Worm (Caenorhabditis elegans) whole organism, dauer: ENCODE results near the gene F43C9.1.

Source experiments
- unc-62 ChIP-seq: sonication (generic microtip); optimal IDR thresholded peaks from 2 replicates; lab custom pipeline; 2017; ENCODE audit warnings: missing biosample characterization, missing genetic modification reagents, missing genetic modification characterization

The F43C9.1 gene

DNA sequence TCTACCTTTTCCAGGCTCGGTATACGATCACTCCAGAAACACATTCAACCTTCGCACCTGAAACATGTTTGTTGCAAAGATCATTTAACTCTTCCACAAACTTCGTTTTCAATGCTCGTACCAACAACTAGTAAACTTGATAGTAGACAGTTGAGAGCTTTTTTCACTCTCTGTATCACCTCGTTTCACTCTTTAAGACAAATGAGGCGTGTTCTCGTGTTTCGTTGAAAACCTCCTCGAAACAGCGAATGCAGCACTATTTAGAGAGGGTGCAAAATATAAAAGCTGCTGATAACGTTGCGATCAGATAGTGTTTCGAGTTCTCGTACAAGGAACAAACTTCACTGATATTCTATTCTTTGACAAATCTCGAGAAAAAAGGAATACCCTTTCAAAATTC is at the start of gene F43C9.1:
Gene F43C9.1 (plus strand): TSS at position 301 of the 400 bp plus-strand sequence.
- no peak for TF ChIP-seq unc-62 (GFP tag; lab: Kevin White, UChicago)

DNA sequence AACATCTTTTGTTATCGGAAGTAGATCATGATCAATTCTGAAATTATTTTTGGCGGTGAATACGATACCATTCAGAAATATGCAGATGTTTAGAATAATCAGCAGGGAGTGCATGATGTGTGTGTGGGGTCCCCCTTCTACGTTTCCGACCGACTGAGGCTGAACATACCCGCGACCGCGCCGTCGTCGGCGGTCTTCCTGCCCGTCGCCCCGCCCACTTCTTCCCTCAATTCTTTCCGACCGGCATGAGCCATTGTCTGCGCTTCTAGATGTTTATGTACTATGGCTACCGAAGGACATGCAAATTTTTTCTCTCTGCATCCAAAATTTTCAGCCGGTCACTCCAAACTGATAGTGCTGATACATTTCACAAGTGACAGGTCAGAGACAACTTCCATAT is 49.0 kb upstream of the F43C9.1 start:
- TF ChIP-seq unc-62 (GFP tag; lab: Kevin White, UChicago): no peak

DNA sequence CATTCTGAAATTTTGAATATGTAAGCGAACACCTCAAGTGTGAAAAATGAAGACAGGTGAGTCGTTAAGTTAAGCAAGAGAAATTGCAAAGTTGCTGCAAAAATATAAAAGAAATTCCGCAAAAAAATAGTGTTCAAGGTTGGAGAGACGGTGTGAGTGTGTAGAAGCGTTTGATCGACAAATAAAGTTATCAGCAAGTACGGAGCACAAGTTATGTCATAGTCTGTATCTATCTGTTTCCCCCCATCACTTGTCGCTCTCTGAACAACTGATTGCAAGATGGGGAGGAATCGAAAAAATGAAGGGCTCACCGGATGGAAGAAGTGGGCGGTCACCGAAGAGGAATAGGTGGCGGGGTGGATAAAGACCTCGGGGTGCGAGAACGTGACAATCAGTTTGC is 44.0 kb upstream of the F43C9.1 start, which contains the start of gene lon-2:
Gene lon-2 (minus strand): TSS at position 4 of the 400 bp plus-strand sequence.
- TF ChIP-seq unc-62 (GFP tag; lab: Kevin White, UChicago): no peak

DNA sequence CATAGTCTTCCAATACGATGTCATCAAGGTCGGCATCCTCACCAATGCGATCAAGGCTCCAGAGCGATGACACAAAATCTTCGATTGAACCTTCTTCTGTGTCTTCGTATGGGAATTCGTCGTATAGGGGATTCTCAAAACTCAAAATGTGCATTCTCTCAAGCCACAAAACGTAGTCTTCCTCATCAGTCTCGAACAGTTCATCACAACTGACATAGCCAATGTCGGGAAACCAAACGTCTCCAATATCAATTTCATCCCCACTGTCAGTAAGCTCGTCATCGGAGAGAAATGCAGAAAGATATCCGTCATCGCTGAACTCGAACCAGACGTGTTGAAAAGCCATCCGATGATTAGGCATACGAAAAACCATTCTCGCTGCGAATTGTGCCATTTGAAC is 38.4 kb upstream of the F43C9.1 start, which contains the start of gene C39E6.2:
Gene C39E6.2 (minus strand): TSS at position 394 of the 400 bp plus-strand sequence.
- TF ChIP-seq unc-62 (GFP tag; lab: Kevin White, UChicago): no peak

DNA sequence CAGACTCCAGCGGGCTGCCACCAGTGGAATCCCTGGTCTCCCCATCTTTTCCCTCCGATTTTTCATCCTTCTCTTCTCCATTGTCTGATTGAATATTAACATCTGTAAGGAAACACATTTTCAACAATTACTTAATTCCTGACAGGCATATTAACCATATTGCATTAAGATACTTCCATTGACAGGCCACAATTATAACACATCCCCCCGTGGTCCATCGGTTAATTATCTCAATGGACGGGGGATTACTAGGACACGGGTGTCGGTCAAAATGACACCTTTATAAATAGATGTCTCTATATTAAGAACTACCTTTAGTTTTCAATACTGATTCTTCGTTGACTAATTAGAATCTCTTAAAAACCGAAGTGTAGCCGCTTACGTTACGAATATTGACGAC is 33.4 kb upstream of the F43C9.1 start:
- no peak for TF ChIP-seq unc-62 (GFP tag; lab: Kevin White, UChicago)

DNA sequence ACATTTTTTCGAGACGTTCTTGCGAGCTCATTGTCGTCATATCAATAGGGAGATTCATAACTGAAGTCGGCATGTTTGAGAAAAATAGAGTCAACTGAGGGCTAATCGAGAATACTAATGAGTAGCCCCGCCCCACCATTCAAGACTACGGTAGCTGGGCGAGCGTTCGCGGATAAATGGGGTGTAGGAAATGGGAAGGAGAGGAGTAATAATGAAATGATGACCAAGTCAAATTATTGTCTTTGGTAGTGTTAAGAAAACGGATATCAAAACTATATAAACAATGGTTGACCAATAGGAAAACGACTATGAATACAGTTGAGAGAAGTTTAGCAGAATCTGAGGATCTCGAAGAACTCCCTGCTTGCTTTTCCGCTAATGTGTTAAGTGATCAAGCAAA is 31.5 kb upstream of the F43C9.1 start, which contains the start of gene mls-2:
Gene mls-2 (minus strand): TSS at position 101 of the 400 bp plus-strand sequence.
- TF ChIP-seq unc-62 (GFP tag; lab: Kevin White, UChicago): no peak

DNA sequence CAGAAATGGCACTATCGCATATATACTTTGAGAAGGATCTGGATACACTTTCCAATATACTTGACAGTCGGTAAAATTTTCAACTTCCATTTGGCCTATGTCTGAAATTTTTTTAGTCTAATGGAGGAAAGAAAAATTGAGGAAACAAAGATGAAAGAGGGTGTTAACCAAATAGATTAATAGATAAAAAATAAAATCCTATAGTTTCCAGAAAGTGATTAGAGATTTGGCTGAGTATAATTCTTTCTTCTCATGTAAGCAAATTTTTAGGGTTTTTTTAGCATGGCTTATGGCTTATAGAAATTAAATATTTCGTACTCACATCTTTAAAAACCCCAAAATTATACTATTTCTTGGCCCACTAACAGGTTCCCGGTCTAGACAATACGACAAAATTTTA is 23.2 kb upstream of the F43C9.1 start, which contains the start of gene npr-1:
Gene npr-1 (minus strand): TSS at position 101 of the 400 bp plus-strand sequence.
- TF ChIP-seq unc-62 (GFP tag; lab: Kevin White, UChicago): no peak

DNA sequence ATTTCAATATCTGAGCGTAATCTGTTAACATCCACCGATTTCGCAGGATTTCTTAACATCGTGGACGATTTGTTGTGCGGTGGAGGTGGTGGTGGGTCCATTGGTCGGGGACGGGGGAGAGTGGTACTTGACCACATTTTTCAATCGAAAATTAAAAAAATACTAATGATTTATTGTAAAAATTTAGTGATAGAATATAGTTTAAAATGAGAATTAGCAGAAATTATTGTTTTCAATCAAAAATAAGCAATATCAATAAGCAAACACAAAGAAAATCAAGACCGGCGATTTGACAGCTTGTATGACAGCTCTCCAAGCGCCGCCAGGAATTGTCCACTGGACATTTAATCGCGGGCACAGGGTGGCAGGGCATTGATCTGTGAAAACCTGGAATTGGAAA is 10.9 kb upstream of the F43C9.1 start, which contains the start of gene hum-10:
Gene hum-10 (minus strand): TSS at position 101 of the 400 bp plus-strand sequence.
- no peak for TF ChIP-seq unc-62 (GFP tag; lab: Kevin White, UChicago)

DNA sequence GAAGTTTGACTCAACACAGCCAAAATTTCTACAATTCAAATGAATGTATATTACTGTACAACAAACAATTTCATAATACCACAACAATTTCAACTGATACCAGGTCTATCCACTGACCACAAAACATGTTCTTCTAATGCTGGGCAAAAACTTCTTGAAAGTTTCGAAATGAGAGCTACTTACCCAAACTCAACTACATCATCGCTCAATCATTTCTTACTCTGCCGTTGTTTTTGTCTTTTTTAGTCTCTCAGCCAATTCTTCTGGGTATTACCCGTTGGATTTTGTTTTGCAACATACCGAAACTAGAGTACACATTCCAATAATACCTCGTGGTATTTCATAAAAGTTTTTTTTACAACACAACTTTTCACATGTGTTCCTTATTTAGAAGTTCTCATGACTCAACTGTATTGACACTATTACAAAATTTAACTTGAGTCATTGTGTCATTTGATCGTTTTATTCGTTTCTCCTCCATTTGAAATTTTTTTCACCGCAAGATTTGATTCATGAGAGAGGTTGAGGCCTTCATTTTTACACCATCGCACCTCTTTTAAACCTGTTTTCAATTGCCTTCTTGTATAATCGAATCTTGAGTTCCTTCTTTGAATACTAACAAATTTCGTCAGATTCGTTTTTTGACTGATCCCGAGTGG is 9.8 kb upstream of the F43C9.1 start, which contains the start of gene F43C9.2:
Gene F43C9.2 (plus strand): TSS at position 497 of the 659 bp plus-strand sequence.
- TF ChIP-seq unc-62 (GFP tag; lab: Kevin White, UChicago): no peak

DNA sequence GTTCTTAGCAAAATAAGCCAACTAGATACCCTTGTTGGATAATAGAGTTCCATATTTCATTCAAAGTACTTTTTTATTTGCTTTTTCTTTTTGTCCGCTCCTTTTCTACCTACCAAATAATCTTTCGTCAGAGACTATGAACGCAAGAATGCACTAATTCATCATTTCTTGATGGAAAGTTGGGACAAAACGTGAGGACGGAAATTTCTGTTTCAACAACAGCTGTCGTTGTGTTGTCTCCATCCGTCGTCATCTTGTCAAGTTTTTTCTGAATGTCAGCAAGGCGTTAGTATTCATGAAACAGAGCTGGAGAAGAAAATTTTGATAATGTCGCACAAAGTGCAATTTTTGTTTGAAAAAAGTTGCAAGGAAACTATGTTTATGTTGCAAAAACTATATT is 8.3 kb upstream of the F43C9.1 start:
- TF ChIP-seq unc-62 (GFP tag; lab: Kevin White, UChicago): no peak

DNA sequence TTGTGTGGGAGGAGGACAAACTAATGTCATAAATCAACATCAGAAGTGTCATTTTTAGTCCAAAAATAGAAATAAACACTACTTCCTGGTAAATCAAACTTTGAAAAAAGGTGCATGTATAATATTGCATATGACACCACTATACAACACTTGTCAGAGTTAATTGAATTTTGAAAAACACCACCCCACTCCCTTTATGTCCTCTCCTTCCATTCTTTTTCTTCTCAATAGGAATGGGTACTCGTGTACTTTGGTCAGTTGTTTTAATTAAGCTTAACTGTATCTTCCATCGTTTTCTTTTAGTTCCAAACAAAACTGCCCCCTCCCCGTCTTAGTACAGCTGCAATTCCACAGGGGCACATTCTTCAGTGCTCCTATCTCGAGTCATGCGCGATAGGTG is 5.6 kb upstream of the F43C9.1 start:
- TF ChIP-seq unc-62 (GFP tag; lab: Kevin White, UChicago): no peak

DNA sequence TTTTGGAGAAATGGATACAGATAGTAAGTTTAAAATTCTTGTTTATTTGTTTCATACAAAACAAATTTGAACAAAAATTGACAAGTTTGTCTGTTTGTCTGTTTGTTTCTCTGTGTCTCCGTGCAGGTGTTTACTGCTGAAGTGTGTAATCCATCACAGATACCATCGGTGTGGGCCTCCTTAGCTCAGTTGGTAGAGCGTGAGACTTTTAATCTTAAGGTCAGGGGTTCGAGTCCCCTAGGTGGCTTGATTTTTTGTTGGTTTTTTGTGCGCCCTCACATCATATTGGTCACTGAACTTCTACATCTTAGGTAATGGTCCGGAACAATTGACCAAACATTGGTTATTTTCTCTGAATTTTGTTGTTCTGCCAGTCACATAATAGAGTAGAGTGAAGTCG is 4.1 kb upstream of the F43C9.1 start:
- TF ChIP-seq unc-62 (GFP tag; lab: Kevin White, UChicago): no peak

DNA sequence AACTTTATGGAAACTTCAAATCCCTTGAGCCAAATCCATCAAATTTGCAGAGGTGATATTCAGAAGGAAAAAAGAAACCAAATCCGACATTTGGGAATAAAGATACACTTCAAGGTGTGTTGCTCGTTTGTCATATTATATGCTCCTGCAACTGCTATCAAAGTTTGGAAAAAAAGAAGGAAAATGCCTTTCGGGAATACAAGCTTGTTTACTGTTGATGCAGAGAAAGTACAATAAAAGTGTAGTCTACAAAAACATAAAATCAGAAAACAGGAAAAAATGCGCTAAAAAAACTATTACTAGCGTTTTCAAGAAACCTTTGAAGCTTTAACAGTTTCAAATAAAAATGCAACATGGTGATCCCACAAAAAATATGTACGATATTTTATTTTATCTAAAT is 2.5 kb upstream of the F43C9.1 start:
- no peak for TF ChIP-seq unc-62 (GFP tag; lab: Kevin White, UChicago)

DNA sequence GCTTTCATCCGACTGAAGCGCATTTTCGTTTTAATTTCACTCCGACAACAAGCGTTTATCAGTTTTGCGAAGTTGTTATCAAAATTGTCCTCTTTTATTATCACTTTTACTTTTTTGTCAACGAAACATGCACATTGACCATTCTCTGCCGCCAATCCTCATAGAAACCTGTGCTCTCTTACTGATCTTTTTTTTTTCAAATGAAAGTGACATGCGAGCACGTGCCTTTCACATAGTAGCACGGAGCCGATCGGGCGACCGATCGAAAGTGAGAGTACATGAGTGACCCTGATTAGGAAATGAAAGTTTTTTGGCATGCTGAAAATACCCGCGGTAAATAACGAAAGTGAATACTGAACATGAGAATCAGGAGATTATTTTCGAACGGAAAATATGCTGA is 983 bp downstream of the F43C9.1 start:
- TF ChIP-seq unc-62 (GFP tag; lab: Kevin White, UChicago): no peak

DNA sequence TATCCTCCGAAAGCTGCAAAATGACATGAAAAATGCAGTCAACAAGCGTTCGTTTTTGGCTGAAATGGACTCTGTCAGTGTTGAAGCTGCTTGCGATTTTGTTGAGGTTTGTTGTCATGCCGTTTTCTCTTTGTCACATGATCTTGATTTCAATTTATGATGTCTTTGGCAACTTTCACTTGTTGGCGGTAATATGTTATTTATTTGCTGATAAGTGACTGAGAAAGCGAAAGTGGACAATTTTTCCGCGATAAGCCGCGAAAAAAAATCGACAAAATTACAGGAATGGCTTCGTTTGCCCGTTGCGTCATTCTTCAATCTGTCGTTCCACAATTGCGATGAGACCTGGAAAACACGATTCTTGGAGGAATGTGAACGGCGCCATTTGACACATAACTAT is 2.2 kb downstream of the F43C9.1 start:
- no peak for TF ChIP-seq unc-62 (GFP tag; lab: Kevin White, UChicago)

DNA sequence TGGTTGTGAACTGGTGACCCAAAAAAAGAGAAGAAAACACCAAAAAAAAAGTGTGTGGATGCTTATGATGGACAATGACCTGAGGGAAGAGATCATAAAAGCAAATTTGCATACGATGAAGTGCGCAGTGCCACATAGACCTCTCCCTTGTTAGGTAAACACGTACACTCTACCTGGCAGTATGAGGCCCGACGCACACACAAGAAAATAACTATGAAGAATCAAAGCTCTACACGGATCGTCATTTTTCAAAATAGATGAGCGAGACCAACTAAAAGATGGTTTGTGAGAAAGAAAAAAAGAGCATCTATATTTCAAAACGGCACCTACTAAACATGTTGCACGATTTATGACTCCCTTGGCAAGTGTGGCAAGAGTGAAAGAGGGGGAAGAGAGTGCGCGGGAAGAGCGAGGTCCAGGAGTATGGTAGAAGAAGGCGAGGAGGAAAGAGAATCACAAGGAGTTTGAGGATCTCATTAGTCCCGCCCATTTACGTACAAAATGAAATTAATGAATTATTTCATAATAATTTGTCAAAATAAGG is 7.1 kb downstream of the F43C9.1 start, which contains the start of gene mig-13:
Gene mig-13 (minus strand): TSS at position 51 of the 544 bp plus-strand sequence.
- TF ChIP-seq unc-62 (GFP tag; lab: Kevin White, UChicago): no peak

DNA sequence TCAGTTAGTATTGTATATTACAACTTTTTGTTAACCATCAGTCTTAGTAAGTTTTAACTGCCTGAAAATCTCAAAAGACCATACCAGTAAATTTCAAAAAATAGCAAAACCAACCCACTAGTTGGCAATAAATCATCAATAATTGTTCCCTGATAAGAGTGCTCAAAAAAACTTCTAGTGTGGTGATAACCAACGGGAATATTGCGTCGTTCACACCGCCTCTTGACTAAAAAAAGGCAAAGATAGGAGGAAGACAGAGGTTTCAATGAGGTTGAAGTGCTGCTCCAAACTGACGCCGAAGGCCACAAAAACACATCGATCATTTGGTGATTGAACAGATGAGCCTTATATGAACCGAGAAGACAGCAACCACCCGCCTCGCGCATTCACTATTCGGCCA is 7.8 kb downstream of the F43C9.1 start:
- no peak for TF ChIP-seq unc-62 (GFP tag; lab: Kevin White, UChicago)
